Fruit fly (Drosophila melanogaster): ENCODE results near the gene CG17746.

dm6 chr3L:3226458-3226783 lies 13.0 kb downstream of the CG17746 start:
- no peak for TF ChIP-seq CG6854 (GFP tag; optimal IDR thresholded peaks at IDR 0.05)
- TF ChIP-seq svp (GFP tag) = no peak
